Worm (Caenorhabditis elegans) whole organism, L4 larva: ENCODE measurements around the gene lab-2.

Source experiments
- R02D3.7 ChIP-seq: fragments of 150-350 bp; sonication (generic microtip); optimal IDR thresholded peaks from 3 replicates; lab custom pipeline; 2014; ENCODE audit warnings: missing biosample characterization, missing genetic modification characterization
- Y5F2A.4 ChIP-seq: fragments of 200-800 bp; sonication (Bioruptor generic); optimal IDR thresholded peaks from 2 replicates; lab custom pipeline; 2018; ENCODE audit warnings: mild to moderate bottlenecking, missing genetic modification characterization, missing compliant biosample characterization
- ama-1 ChIP-seq: fragments of 150-350 bp; optimal IDR thresholded peaks from 2 replicates; lab custom pipeline; 2014; ENCODE audit warnings: inconsistent platforms, mixed read lengths
- arid-1 ChIP-seq: fragments of 200-800 bp; sonication (Bioruptor generic); conservative IDR thresholded peaks from 2 replicates; pipeline ENCODE4 v1.3.6; 2022; ENCODE audit warnings: missing genetic modification reagents, missing genetic modification characterization, missing compliant biosample characterization
- ceh-32 ChIP-seq: sonication (generic microtip); optimal IDR thresholded peaks from 2 replicates; lab custom pipeline; 2016; ENCODE audit warnings: mild to moderate bottlenecking, missing genetic modification characterization, missing compliant biosample characterization; ENCODE audit not compliant: poor library complexity
- daf-12 ChIP-seq: fragments of 150-350 bp; optimal IDR thresholded peaks from 2 replicates; lab custom pipeline; 2014; ENCODE audit warnings: missing biosample characterization, missing genetic modification reagents, missing genetic modification characterization
- daf-16 ChIP-seq, 3 experiments: sonication (generic microtip); optimal IDR thresholded peaks; 2 replicates each; lab custom pipeline; 2016 to 2017; ENCODE audit warnings: missing genetic modification characterization in 3 of 3, missing genetic modification reagents in 3 of 3, mild to moderate bottlenecking in 2 of 3, missing compliant biosample characterization in 2 of 3, missing biosample characterization in 1 of 3, moderate library complexity in 1 of 3
- daf-19 ChIP-seq: fragments of 200-800 bp; sonication (Bioruptor generic); conservative IDR thresholded peaks from 2 replicates; pipeline ENCODE4 v1.3.6; 2022; ENCODE audit warnings: missing genetic modification characterization, missing compliant biosample characterization
- dmd-8 ChIP-seq: fragments of 200-800 bp; sonication (Bioruptor generic); IDR thresholded peaks from 2 replicates; pipeline ENCODE4 v1.3.6; 2022; ENCODE audit warnings: missing genetic modification characterization, missing compliant biosample characterization
- dmd-9 ChIP-seq: fragments of 200-800 bp; sonication (Bioruptor generic); IDR thresholded peaks from 2 replicates; pipeline ENCODE4 v1.3.6; 2022; ENCODE audit warnings: missing genetic modification reagents, missing genetic modification characterization, missing compliant biosample characterization
- duxl-1 ChIP-seq: sonication (generic microtip); optimal IDR thresholded peaks from 2 replicates; lab custom pipeline; 2016; ENCODE audit warnings: mild to moderate bottlenecking, missing genetic modification characterization, moderate library complexity, missing compliant biosample characterization; ENCODE audit not compliant: poor library complexity
- fkh-10 ChIP-seq: fragments of 150-350 bp; optimal IDR thresholded peaks from 2 replicates; lab custom pipeline; 2014; ENCODE audit warnings: missing biosample characterization, missing genetic modification reagents, missing genetic modification characterization
- fos-1 ChIP-seq: fragments of 150-350 bp; optimal IDR thresholded peaks from 2 replicates; lab custom pipeline; 2014; ENCODE audit warnings: missing biosample characterization, missing genetic modification characterization
- hlh-11 ChIP-seq: fragments of 200-800 bp; sonication (Bioruptor generic); optimal IDR thresholded peaks from 2 replicates; lab custom pipeline; 2018; ENCODE audit warnings: mild to moderate bottlenecking, missing genetic modification characterization, missing compliant biosample characterization
- lim-7 ChIP-seq: fragments of 200-800 bp; sonication (Bioruptor generic); IDR thresholded peaks from 2 replicates; pipeline ENCODE4 v1.3.6; 2022; ENCODE audit warnings: missing genetic modification characterization, missing compliant biosample characterization
- lsy-2 ChIP-seq, 2 experiments: fragments of 150-350 bp in 1 of 2; sonication (generic microtip) in 1 of 2; optimal IDR thresholded peaks; 2 replicates each; lab custom pipeline; 2014 to 2017; ENCODE audit warnings: missing biosample characterization in 2 of 2, missing genetic modification characterization in 2 of 2
- madf-9 ChIP-seq: fragments of 200-800 bp; sonication (Bioruptor generic); conservative IDR thresholded peaks from 2 replicates; pipeline ENCODE4 v1.3.6; 2022; ENCODE audit warnings: missing genetic modification reagents, missing genetic modification characterization, missing compliant biosample characterization
- mep-1 ChIP-seq: fragments of 150-350 bp; sonication (generic microtip); optimal IDR thresholded peaks from 3 replicates; lab custom pipeline; 2014; ENCODE audit warnings: missing biosample characterization, missing genetic modification characterization
- mes-2 ChIP-seq: sonication (generic microtip); optimal IDR thresholded peaks from 2 replicates; lab custom pipeline; 2016; ENCODE audit warnings: missing genotype, mild to moderate bottlenecking, missing genetic modification characterization, missing compliant biosample characterization; ENCODE audit not compliant: poor library complexity, severe bottlenecking
- mxl-3 ChIP-seq: fragments of 200-800 bp; sonication (Bioruptor generic); optimal IDR thresholded peaks from 2 replicates; lab custom pipeline; 2018; ENCODE audit warnings: mild to moderate bottlenecking, missing genetic modification characterization, missing compliant biosample characterization
- nhr-11 ChIP-seq: fragments of 150-350 bp; optimal IDR thresholded peaks from 2 replicates; lab custom pipeline; 2014; ENCODE audit warnings: missing biosample characterization, missing genetic modification characterization
- nhr-237 ChIP-seq: sonication (generic microtip); optimal IDR thresholded peaks from 2 replicates; lab custom pipeline; 2017; ENCODE audit warnings: missing biosample characterization, missing genetic modification characterization
- nhr-25 ChIP-seq: sonication (generic microtip); optimal IDR thresholded peaks from 2 replicates; lab custom pipeline; 2017; ENCODE audit warnings: missing genetic modification characterization, mild to moderate bottlenecking, missing compliant biosample characterization, antibody characterized with exemption, moderate library complexity, borderline replicate concordance; ENCODE audit not compliant: insufficient read depth
- nhr-41 ChIP-seq: fragments of 200-800 bp; sonication (Bioruptor generic); IDR thresholded peaks from 2 replicates; pipeline ENCODE4 v1.3.6; 2022; ENCODE audit warnings: missing genetic modification reagents, missing genetic modification characterization, missing compliant biosample characterization
- nhr-48 ChIP-seq: sonication (generic microtip); optimal IDR thresholded peaks from 2 replicates; lab custom pipeline; 2016; ENCODE audit warnings: mild to moderate bottlenecking, missing genetic modification characterization, missing compliant biosample characterization
- nhr-77 ChIP-seq: fragments of 150-350 bp; optimal IDR thresholded peaks from 2 replicates; lab custom pipeline; 2014; ENCODE audit warnings: missing biosample characterization, missing genetic modification characterization
- pha-4 ChIP-seq, 2 experiments: fragments of 150-350 bp in 1 of 2; fragments of 200-800 bp in 1 of 2; sonication (Bioruptor generic) in 1 of 2; IDR thresholded peaks in 1 of 2; optimal IDR thresholded peaks in 1 of 2; 2 replicates each; pipeline versions ENCODE4 v1.3.6 to Lab custom; 2014 to 2022; ENCODE audit warnings: missing genetic modification characterization in 2 of 2, missing genetic modification reagents in 2 of 2, missing biosample characterization in 1 of 2, missing compliant biosample characterization in 1 of 2
- php-3 ChIP-seq: fragments of 200-800 bp; sonication (Bioruptor generic); IDR thresholded peaks from 2 replicates; pipeline ENCODE4 v1.3.6; 2022; ENCODE audit warnings: missing genetic modification reagents, missing genetic modification characterization, missing compliant biosample characterization
- rbr-2 ChIP-seq: sonication (generic microtip); optimal IDR thresholded peaks from 2 replicates; lab custom pipeline; 2016; ENCODE audit warnings: missing genotype, missing genetic modification characterization, missing compliant biosample characterization
- spr-1 ChIP-seq: sonication (generic microtip); optimal IDR thresholded peaks from 2 replicates; lab custom pipeline; 2016; ENCODE audit warnings: mild to moderate bottlenecking, missing genetic modification characterization, missing compliant biosample characterization
- spr-3 ChIP-seq: fragments of 200-800 bp; sonication (Bioruptor generic); optimal IDR thresholded peaks from 2 replicates; lab custom pipeline; 2018; ENCODE audit warnings: mild to moderate bottlenecking, missing genetic modification characterization, missing compliant biosample characterization
- unc-130 ChIP-seq: sonication (generic microtip); optimal IDR thresholded peaks from 2 replicates; lab custom pipeline; 2016; ENCODE audit warnings: missing genetic modification reagents, missing genetic modification characterization, missing compliant biosample characterization
- unc-39 ChIP-seq: sonication (generic microtip); optimal IDR thresholded peaks from 2 replicates; lab custom pipeline; 2017; ENCODE audit warnings: missing biosample characterization, missing genetic modification characterization
- unc-62 ChIP-seq, 3 experiments: fragments of 150-350 bp in 1 of 3; sonication (generic microtip); optimal IDR thresholded peaks in 2 of 3; peaks in 1 of 3; 1 replicate in 1 of 3; 2 replicates in 2 of 3; lab custom pipeline; 2014 to 2017; ENCODE audit warnings: missing biosample characterization in 3 of 3, missing genetic modification characterization in 3 of 3, missing genetic modification reagents in 3 of 3, missing genotype in 1 of 3
- zag-1 ChIP-seq: fragments of 150-350 bp; optimal IDR thresholded peaks from 2 replicates; lab custom pipeline; 2014; ENCODE audit warnings: missing biosample characterization, missing genetic modification characterization
- zfp-3 ChIP-seq: fragments of 200-800 bp; sonication (Bioruptor generic); conservative IDR thresholded peaks from 2 replicates; pipeline ENCODE4 v1.3.6; 2022; ENCODE audit warnings: missing genetic modification reagents, missing genetic modification characterization, missing compliant biosample characterization
- ztf-7 ChIP-seq: fragments of 150-350 bp; optimal IDR thresholded peaks from 2 replicates; lab custom pipeline; 2014; ENCODE audit warnings: missing biosample characterization, missing genetic modification characterization

lab-2 gene

ce11 chrIII:7292569-7292968 lies 36.8 kb downstream of the lab-2 start (continued):
- TF ChIP-seq Y5F2A.4 (GFP tag; lab: Kevin White, UChicago) (no peak), rbr-2 (tag; lab: Kevin White, UChicago) (no peak), zfp-3 (GFP tag; lab: Robert Waterston, UW) (no peak), ama-1 (no peak), nhr-237 (no peak), pha-4 (GFP tag; IDR thresholded peaks at IDR 0.05; lab: Robert Waterston, UW) (no peak), pha-4 (tag; optimal IDR thresholded peaks at IDR 0.05; lab: Kevin White, UChicago) (no peak), mes-2 (peak; percentile 8), daf-19 (GFP tag; lab: Robert Waterston, UW) (no peak), lim-7 (GFP tag; lab: Robert Waterston, UW) (no peak), nhr-25 (tag; lab: Kevin White, UChicago) (no peak), fkh-10 (no peak), unc-39 (tag; lab: Kevin White, UChicago) (no peak), dmd-9 (no peak), zag-1 (tag; lab: Kevin White, UChicago) (no peak), nhr-48 (tag; lab: Kevin White, UChicago) (no peak)
- TF ChIP-seq, all 104 proteins: peak for 8

- TF ChIP-seq madf-9 (GFP tag; lab: Robert Waterston, UW) (no peak), ztf-7 (tag; lab: Kevin White, UChicago) (no peak), spr-1 (tag; lab: Kevin White, UChicago) (no peak), unc-62 (GFP tag; optimal IDR thresholded peaks at IDR 0.05 in 1 of 2; lab: Kevin White, UChicago) (peak in 1 of 2 experiments; percentile 52), unc-62 (tag; optimal IDR thresholded peaks at IDR 0.05; lab: Kevin White, UChicago) (no peak), fkh-10 (no peak), nhr-41 (GFP tag; lab: Robert Waterston, UW) (no peak), mep-1 (tag; lab: Kevin White, UChicago) (no peak)
These were observed 38.2 kb downstream of the lab-2 start for ce11 chrIII:7291216-7291615.

ce11 chrIII:7290462-7290861 lies 38.9 kb downstream of the lab-2 start, which contains the start of gene algn-11:
Gene algn-11, minus strand, starts transcription at chrIII:7290562.
- TF ChIP-seq daf-16 (GFP tag; optimal IDR thresholded peaks at IDR 0.05; lab: Kevin White, UChicago) (no peak), daf-16 (tag; optimal IDR thresholded peaks at IDR 0.05; lab: Kevin White, UChicago) (no peak), unc-39 (tag; lab: Kevin White, UChicago) (no peak), dmd-8 (GFP tag; lab: Robert Waterston, UW) (no peak), php-3 (GFP tag; lab: Robert Waterston, UW) (no peak), fkh-10 (no peak), unc-130 (GFP tag; lab: Kevin White, UChicago) (no peak), duxl-1 (tag; lab: Kevin White, UChicago) (no peak), spr-3 (GFP tag; lab: Kevin White, UChicago) (no peak), ceh-32 (tag; lab: Kevin White, UChicago) (no peak), arid-1 (GFP tag; lab: Robert Waterston, UW) (no peak), lsy-2 (tag; optimal IDR thresholded peaks at IDR 0.05; lab: Kevin White, UChicago) (no peak), fos-1 (no peak), R02D3.7 (tag; lab: Kevin White, UChicago) (no peak), daf-12 (no peak), nhr-77 (tag; lab: Kevin White, UChicago) (no peak), mxl-3 (no peak), hlh-11 (tag; lab: Kevin White, UChicago) (no peak), nhr-11 (no peak), zfp-3 (GFP tag; lab: Robert Waterston, UW) (no peak)
